Worm (Caenorhabditis elegans) whole organism, L2 larva: ENCODE measurements around the gene gldi-1.

Experiments used
- ZK546.5 ChIP-seq: sonication (generic microtip); optimal IDR thresholded peaks from 2 replicates; lab custom pipeline; 2017; ENCODE audit warnings: missing biosample characterization, missing genetic modification characterization
- ceh-16 ChIP-seq: fragments of 150-350 bp; optimal IDR thresholded peaks from 2 replicates; lab custom pipeline; 2014; ENCODE audit warnings: missing biosample characterization, missing genetic modification characterization
- nhr-11 ChIP-seq: fragments of 150-350 bp; optimal IDR thresholded peaks from 2 replicates; lab custom pipeline; 2014; ENCODE audit warnings: missing biosample characterization, missing genetic modification characterization
- snpc-4 ChIP-seq: fragments of 150-350 bp; optimal IDR thresholded peaks from 2 replicates; lab custom pipeline; 2014; ENCODE audit warnings: missing biosample characterization, missing genetic modification characterization

ce11 chrII:515765-516164 lies 31.6 kb upstream of the gldi-1 start, which contains the start of gene mab-9:
- TF ChIP-seq ceh-16 (tag; lab: Kevin White, UChicago) (no peak), nhr-11 (no peak), snpc-4 (tag; lab: Kevin White, UChicago) (no peak), ZK546.5 (tag; lab: Kevin White, UChicago) (no peak)
